Worm (Caenorhabditis elegans) whole organism, late embryonic: ENCODE measurements around the gene nhr-126.

Experiments used
- K02D7.2 ChIP-seq: sonication (generic microtip); optimal IDR thresholded peaks from 2 replicates; lab custom pipeline; 2017; ENCODE audit warnings: mild to moderate bottlenecking, missing genetic modification characterization, missing compliant biosample characterization
- ceh-2 ChIP-seq: sonication (generic microtip); optimal IDR thresholded peaks from 2 replicates; lab custom pipeline; 2016; ENCODE audit warnings: missing genotype, missing genetic modification characterization, missing compliant biosample characterization
- elt-2 ChIP-seq: sonication (generic microtip); optimal IDR thresholded peaks from 2 replicates; lab custom pipeline; 2016; ENCODE audit warnings: missing genetic modification reagents, missing genetic modification characterization, missing compliant biosample characterization
- hlh-30 ChIP-seq: sonication (generic microtip); optimal IDR thresholded peaks from 2 replicates; lab custom pipeline; 2017; ENCODE audit warnings: antibody characterized with exemption, missing genetic modification characterization, missing compliant biosample characterization; ENCODE audit not compliant: insufficient read depth
- madf-2 ChIP-seq: sonication (generic microtip); optimal IDR thresholded peaks from 2 replicates; lab custom pipeline; 2017; ENCODE audit warnings: missing genetic modification characterization, missing compliant biosample characterization
- nhr-11 ChIP-seq: fragments of 150-350 bp; optimal IDR thresholded peaks from 2 replicates; lab custom pipeline; 2014; ENCODE audit warnings: missing biosample characterization, missing genetic modification characterization
- pqm-1 ChIP-seq: sonication (generic microtip); optimal IDR thresholded peaks from 2 replicates; lab custom pipeline; 2016; ENCODE audit warnings: missing genetic modification characterization, missing compliant biosample characterization
- rnt-1 ChIP-seq: sonication (generic microtip); optimal IDR thresholded peaks from 2 replicates; lab custom pipeline; 2016; ENCODE audit warnings: missing genetic modification characterization, missing compliant biosample characterization
- sox-4 ChIP-seq: sonication (generic microtip); optimal IDR thresholded peaks from 2 replicates; lab custom pipeline; 2017; ENCODE audit warnings: mild to moderate bottlenecking, missing genetic modification characterization, inconsistent platforms, missing compliant biosample characterization
- tbx-7 ChIP-seq: sonication (generic microtip); optimal IDR thresholded peaks from 2 replicates; lab custom pipeline; 2016; ENCODE audit warnings: missing genotype, missing genetic modification characterization, missing compliant biosample characterization
- unc-55 ChIP-seq: sonication (generic microtip); optimal IDR thresholded peaks from 2 replicates; lab custom pipeline; 2017; ENCODE audit warnings: missing biosample characterization, missing genetic modification reagents, missing genetic modification characterization
- ztf-16 ChIP-seq: sonication (generic microtip); optimal IDR thresholded peaks from 2 replicates; lab custom pipeline; 2017; ENCODE audit warnings: missing genetic modification characterization, missing compliant biosample characterization

DNA sequence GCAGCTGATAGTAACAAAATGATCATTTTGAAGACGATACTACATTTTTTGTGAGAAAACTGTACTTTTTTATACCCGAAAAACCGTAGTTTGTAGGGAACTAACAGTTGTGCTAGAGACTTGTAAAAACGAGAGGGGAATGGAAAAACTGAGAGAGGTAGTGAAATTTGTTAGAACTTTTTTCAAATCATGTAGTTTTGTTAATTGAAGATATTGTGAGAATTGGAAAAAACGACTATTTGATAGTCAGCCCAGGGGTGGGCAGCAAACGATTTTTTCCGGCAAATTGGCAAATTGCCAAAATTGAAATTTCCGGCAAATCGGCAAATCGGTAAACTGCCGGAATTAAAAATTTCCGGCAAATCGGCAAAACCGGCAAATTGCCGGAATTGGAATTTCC is 20.4 kb downstream of the nhr-126 start, which contains the start of gene cyp-33C6:
- no peak for TF ChIP-seq sox-4 (tag; lab: Kevin White, UChicago)
- TF ChIP-seq elt-2 (tag; lab: Kevin White, UChicago), result no peak
- no peak for TF ChIP-seq pqm-1 (tag; lab: Kevin White, UChicago)
- no peak for TF ChIP-seq K02D7.2
- no peak for TF ChIP-seq ceh-2 (tag; lab: Kevin White, UChicago)
- TF ChIP-seq tbx-7, result no peak
- no peak for TF ChIP-seq nhr-11 (tag; lab: Kevin White, UChicago)
- no peak for TF ChIP-seq rnt-1 (tag; lab: Kevin White, UChicago)
- no peak for TF ChIP-seq hlh-30 (tag; lab: Kevin White, UChicago)
- TF ChIP-seq unc-55, result no peak
- TF ChIP-seq madf-2 (tag; lab: Kevin White, UChicago), result no peak
- no peak for TF ChIP-seq ztf-16 (tag; lab: Kevin White, UChicago)
